Worm (Caenorhabditis elegans) whole organism, dauer: ENCODE measurements around the gene sql-1.

Experiments used
- unc-62 ChIP-seq: sonication (generic microtip); optimal IDR thresholded peaks from 2 replicates; lab custom pipeline; 2017; ENCODE audit warnings: missing biosample characterization, missing genetic modification reagents, missing genetic modification characterization

sql-1 gene

DNA sequence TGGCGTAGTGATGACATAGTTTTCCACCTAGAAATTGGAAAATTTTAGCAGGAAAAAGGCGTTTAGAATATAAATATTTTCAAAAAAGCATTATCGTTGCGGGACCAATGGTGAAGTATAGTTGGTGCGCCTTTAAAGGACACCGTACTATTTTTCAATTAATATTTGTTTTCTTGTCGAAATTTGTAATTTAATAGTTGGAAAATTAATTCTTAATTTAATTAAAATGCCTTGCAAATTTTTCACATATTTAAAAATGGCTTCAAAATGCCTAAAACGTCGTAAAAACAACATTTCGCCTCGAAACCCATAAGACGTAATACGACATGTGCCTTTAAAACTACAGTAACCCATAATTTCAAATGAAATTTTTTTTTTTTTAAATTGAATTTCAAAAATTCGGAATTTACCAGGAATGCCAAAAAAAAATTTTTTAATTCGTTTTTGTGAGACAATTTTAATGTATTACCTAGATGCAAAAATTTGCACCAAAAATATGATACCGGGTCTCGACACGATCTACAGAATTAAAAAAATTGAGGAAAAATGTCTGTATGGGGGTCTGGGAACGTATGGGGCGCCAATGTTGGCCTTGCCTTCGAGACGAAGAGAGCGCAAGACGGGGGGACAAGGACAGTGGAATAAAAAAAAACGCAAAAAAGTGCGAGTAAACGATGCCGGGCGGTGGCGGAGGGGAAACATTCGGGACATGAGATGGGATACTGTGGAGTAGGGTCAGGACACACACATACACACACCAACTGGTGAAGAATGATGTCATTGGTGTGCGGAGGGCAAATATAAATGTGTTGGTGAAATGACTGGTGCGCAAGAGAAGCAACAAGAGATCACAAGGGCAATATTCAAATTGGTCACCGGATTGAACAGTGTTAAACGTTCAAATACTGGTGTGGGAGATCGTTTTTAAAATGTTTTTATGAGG lies 76.3 kb downstream of the sql-1 start, which contains the start of gene aakg-1:
TSS of gene aakg-1 (minus strand) at position 52 of the 943 bp plus-strand sequence.
- no peak for TF ChIP-seq unc-62
